Fruit fly (Drosophila melanogaster) whole organism, embryonic: Measurements from ENCODE around the gene Top3beta.

ENCODE experiments used
- CG10366 ChIP-seq: fragments of 200-800 bp; sonication (Bioruptor generic); IDR thresholded peaks from 2 replicates; pipeline ENCODE4 v1.3.6; 2022; ENCODE audit warnings: missing biosample characterization, missing genetic modification characterization
- CG11504 ChIP-seq: fragments of 200-800 bp; sonication (Bioruptor generic); optimal IDR thresholded peaks from 3 replicates; lab custom pipeline; 2019; ENCODE audit warnings: missing biosample characterization, mild to moderate bottlenecking, missing genetic modification characterization, moderate library complexity
- CG12104 ChIP-seq: fragments of 200-800 bp; sonication (Bioruptor generic); optimal IDR thresholded peaks from 3 replicates; lab custom pipeline; 2016; ENCODE audit warnings: missing biosample characterization, missing genetic modification characterization
- CG13424 ChIP-seq: fragments of 200-800 bp; sonication (Bioruptor generic); optimal IDR thresholded peaks from 2 replicates; lab custom pipeline; 2019; ENCODE audit warnings: missing biosample characterization, mild to moderate bottlenecking, missing genetic modification characterization, moderate library complexity
- CG15269 ChIP-seq: fragments of 200-800 bp; sonication (Bioruptor generic); optimal IDR thresholded peaks from 2 replicates; lab custom pipeline; 2018; ENCODE audit warnings: missing biosample characterization, mild to moderate bottlenecking, missing genetic modification characterization, moderate library complexity
- CG17612 ChIP-seq: fragments of 200-800 bp; sonication (Bioruptor generic); IDR thresholded peaks from 2 replicates; pipeline ENCODE4 v1.3.6; 2022; ENCODE audit warnings: missing biosample characterization, missing genetic modification characterization
- CG18262 ChIP-seq: fragments of 200-800 bp; optimal IDR thresholded peaks from 3 replicates; lab custom pipeline; 2019; ENCODE audit warnings: missing biosample characterization, mild to moderate bottlenecking, missing genetic modification characterization, moderate library complexity
- CG1832 ChIP-seq: fragments of 200-800 bp; sonication (Bioruptor generic); optimal IDR thresholded peaks from 2 replicates; lab custom pipeline; 2017; ENCODE audit warnings: missing biosample characterization, mild to moderate bottlenecking, missing genetic modification characterization, inconsistent platforms
- CG18476 ChIP-seq: fragments of 200-800 bp; sonication (Bioruptor generic); optimal IDR thresholded peaks from 2 replicates; lab custom pipeline; 2016; ENCODE audit warnings: missing biosample characterization, mild to moderate bottlenecking, missing genetic modification characterization
- CG18619 ChIP-seq: fragments of 200-800 bp; sonication (Bioruptor generic); optimal IDR thresholded peaks from 3 replicates; lab custom pipeline; 2017; ENCODE audit warnings: missing biosample characterization, mild to moderate bottlenecking, missing genetic modification characterization
- CG2678 ChIP-seq: fragments of 200-800 bp; sonication (Bioruptor generic); optimal IDR thresholded peaks from 3 replicates; lab custom pipeline; 2019; ENCODE audit warnings: missing biosample characterization, mild to moderate bottlenecking, missing genetic modification characterization, moderate library complexity
- CG3838 ChIP-seq: fragments of 200-800 bp; sonication (Bioruptor generic); optimal IDR thresholded peaks from 3 replicates; lab custom pipeline; 2016; ENCODE audit warnings: missing biosample characterization, missing genetic modification characterization
- CG7928 ChIP-seq: fragments of 200-800 bp; sonication (Bioruptor generic); optimal IDR thresholded peaks from 2 replicates; lab custom pipeline; 2017; ENCODE audit warnings: missing biosample characterization, mild to moderate bottlenecking, missing genetic modification characterization
- CG8281 ChIP-seq: fragments of 200-800 bp; sonication (Bioruptor generic); optimal IDR thresholded peaks from 2 replicates; lab custom pipeline; 2018; ENCODE audit warnings: missing biosample characterization, mild to moderate bottlenecking, missing genetic modification characterization, moderate library complexity
- D ChIP-seq, 2 experiments: fragments of 200-800 bp in 1 of 2; fragments of >200 bp in 1 of 2; sonication (Bioruptor generic) in 1 of 2; optimal IDR thresholded peaks; 2 replicates in 1 of 2; 3 replicates in 1 of 2; lab custom pipeline; 2017; ENCODE audit warnings: mild to moderate bottlenecking in 1 of 2, missing biosample characterization in 1 of 2, missing genetic modification characterization in 1 of 2, missing genetic modification reagents in 1 of 2
- Dip2 ChIP-seq: fragments of 200-800 bp; sonication (Bioruptor generic); IDR thresholded peaks from 2 replicates; pipeline ENCODE4 v1.3.6; 2022; ENCODE audit warnings: missing biosample characterization, missing genetic modification characterization
- HmgD ChIP-seq: fragments of 200-800 bp; sonication (Bioruptor generic); optimal IDR thresholded peaks from 3 replicates; lab custom pipeline; 2016; ENCODE audit warnings: missing biosample characterization, missing genetic modification characterization
- HmgZ ChIP-seq: fragments of 200-800 bp; sonication (Bioruptor generic); optimal IDR thresholded peaks from 2 replicates; lab custom pipeline; 2018; ENCODE audit warnings: missing biosample characterization, mild to moderate bottlenecking, missing genetic modification characterization
- Hr39 ChIP-seq: fragments of >200 bp; optimal IDR thresholded peaks from 2 replicates; lab custom pipeline; 2017
- Hsf ChIP-seq: fragments of 200-800 bp; sonication (Bioruptor generic); optimal IDR thresholded peaks from 3 replicates; lab custom pipeline; 2016; ENCODE audit warnings: missing biosample characterization, missing genetic modification characterization
- NFAT ChIP-seq: fragments of 200-800 bp; sonication (Bioruptor generic); IDR thresholded peaks from 2 replicates; pipeline ENCODE4 v1.3.6; 2022; ENCODE audit warnings: missing biosample characterization, missing genetic modification characterization
- NK7.1 ChIP-seq: fragments of 200-800 bp; sonication (Bioruptor generic); optimal IDR thresholded peaks from 3 replicates; lab custom pipeline; 2016; ENCODE audit warnings: missing biosample characterization, missing genetic modification characterization
- NfI ChIP-seq: fragments of 200-800 bp; sonication (Bioruptor generic); optimal IDR thresholded peaks from 3 replicates; lab custom pipeline; 2018; ENCODE audit warnings: missing biosample characterization, mild to moderate bottlenecking, missing genetic modification characterization, moderate library complexity
- Ptx1 ChIP-seq: fragments of 200-800 bp; sonication (Bioruptor generic); IDR thresholded peaks from 2 replicates; pipeline ENCODE4 v1.3.6; 2022; ENCODE audit warnings: missing biosample characterization, missing genetic modification characterization
- Rx ChIP-seq: fragments of 200-800 bp; sonication (Bioruptor generic); IDR thresholded peaks from 2 replicates; pipeline ENCODE4 v1.3.6; 2022; ENCODE audit warnings: missing biosample characterization, missing genetic modification characterization
- Sox102F ChIP-seq: fragments of 200-800 bp; sonication (Bioruptor generic); optimal IDR thresholded peaks from 2 replicates; lab custom pipeline; 2018; ENCODE audit warnings: missing biosample characterization, mild to moderate bottlenecking, missing genetic modification characterization, moderate library complexity
- aop ChIP-seq: fragments of 200-800 bp; sonication (Bioruptor generic); IDR thresholded peaks from 2 replicates; pipeline ENCODE4 v1.3.6; 2022; ENCODE audit warnings: missing biosample characterization, missing genetic modification characterization
- chinmo ChIP-seq: fragments of 200-800 bp; sonication (Bioruptor generic); IDR thresholded peaks from 4 replicates; pipeline ENCODE4 v1.3.6; 2022; ENCODE audit warnings: missing biosample characterization, missing genetic modification characterization; ENCODE audit not compliant: partially characterized antibody
- chm ChIP-seq: fragments of 200-800 bp; sonication (Bioruptor generic); IDR thresholded peaks from 2 replicates; pipeline ENCODE4 v1.3.6; 2022; ENCODE audit warnings: missing biosample characterization, missing genetic modification characterization
- crol ChIP-seq: fragments of 200-800 bp; sonication (Bioruptor generic); IDR thresholded peaks from 2 replicates; pipeline ENCODE4 v1.3.6; 2022; ENCODE audit warnings: missing biosample characterization, missing genetic modification characterization
- dmrt99B ChIP-seq: fragments of 200-800 bp; sonication (Bioruptor generic); optimal IDR thresholded peaks from 2 replicates; lab custom pipeline; 2018; ENCODE audit warnings: missing biosample characterization, mild to moderate bottlenecking, missing genetic modification characterization, moderate library complexity
- dpn ChIP-seq, 2 experiments: fragments of 200-800 bp; sonication (Bioruptor generic); optimal IDR thresholded peaks; 3 replicates each; lab custom pipeline; 2016; ENCODE audit warnings: missing biosample characterization in 2 of 2, missing genetic modification characterization in 2 of 2
- dysf ChIP-seq: fragments of 200-800 bp; sonication (Bioruptor generic); IDR thresholded peaks from 3 replicates; pipeline ENCODE4 v1.3.6; 2022; ENCODE audit warnings: missing biosample characterization, missing genetic modification characterization
- ewg ChIP-seq: fragments of 200-800 bp; sonication (Bioruptor generic); optimal IDR thresholded peaks from 3 replicates; lab custom pipeline; 2017; ENCODE audit warnings: mild to moderate bottlenecking, missing biosample characterization, missing genetic modification reagents, missing genetic modification characterization
- fd96Cb ChIP-seq: fragments of 200-800 bp; sonication (Bioruptor generic); optimal IDR thresholded peaks from 2 replicates; lab custom pipeline; 2018; ENCODE audit warnings: missing biosample characterization, mild to moderate bottlenecking, missing genetic modification characterization, moderate library complexity
- gem ChIP-seq: fragments of 200-800 bp; sonication (Bioruptor generic); optimal IDR thresholded peaks from 2 replicates; lab custom pipeline; 2019; ENCODE audit warnings: missing biosample characterization, mild to moderate bottlenecking, missing genetic modification characterization, moderate library complexity
- grau ChIP-seq: fragments of 200-800 bp; optimal IDR thresholded peaks from 3 replicates; lab custom pipeline; 2019; ENCODE audit warnings: missing biosample characterization, mild to moderate bottlenecking, missing genetic modification characterization, moderate library complexity
- gro ChIP-seq: fragments of 200-800 bp; sonication (Bioruptor generic); optimal IDR thresholded peaks from 2 replicates; lab custom pipeline; 2016; ENCODE audit warnings: missing biosample characterization, missing genetic modification characterization
- gt ChIP-seq: fragments of 200-800 bp; sonication (Bioruptor generic); IDR thresholded peaks from 2 replicates; pipeline ENCODE4 v1.3.6; 2022; ENCODE audit warnings: missing biosample characterization, missing genetic modification characterization
- ind ChIP-seq: fragments of 200-800 bp; sonication (Bioruptor generic); optimal IDR thresholded peaks from 3 replicates; lab custom pipeline; 2016; ENCODE audit warnings: missing biosample characterization, missing genetic modification characterization
- nmo ChIP-seq: fragments of 200-800 bp; sonication (Bioruptor generic); optimal IDR thresholded peaks from 2 replicates; lab custom pipeline; 2018; ENCODE audit warnings: missing biosample characterization, mild to moderate bottlenecking, missing genetic modification characterization, moderate library complexity
- phol ChIP-seq: fragments of 200-800 bp; sonication (Bioruptor generic); optimal IDR thresholded peaks from 3 replicates; lab custom pipeline; 2018; ENCODE audit warnings: missing biosample characterization, mild to moderate bottlenecking, missing genetic modification characterization, moderate library complexity
- pnt ChIP-seq: fragments of 200-800 bp; sonication (Bioruptor generic); optimal IDR thresholded peaks from 3 replicates; lab custom pipeline; 2016; ENCODE audit warnings: missing biosample characterization, missing genetic modification characterization
- rib ChIP-seq: fragments of 200-800 bp; sonication (Bioruptor generic); IDR thresholded peaks from 2 replicates; pipeline ENCODE4 v1.3.6; 2022; ENCODE audit warnings: missing biosample characterization, missing genetic modification characterization
- seq ChIP-seq: fragments of 200-800 bp; sonication (Bioruptor generic); IDR thresholded peaks from 2 replicates; pipeline ENCODE4 v1.3.6; 2022; ENCODE audit warnings: missing biosample characterization, missing genetic modification characterization
- tgo ChIP-seq: fragments of 200-800 bp; sonication (Bioruptor generic); IDR thresholded peaks from 3 replicates; pipeline ENCODE4 v1.3.6; 2022; ENCODE audit warnings: missing biosample characterization, missing genetic modification characterization
- vfl ChIP-seq: fragments of 200-800 bp; sonication (Bioruptor generic); optimal IDR thresholded peaks from 2 replicates; lab custom pipeline; 2016; ENCODE audit warnings: missing biosample characterization, missing genetic modification characterization
- wdn ChIP-seq: fragments of 200-800 bp; sonication (Bioruptor generic); IDR thresholded peaks from 2 replicates; pipeline ENCODE4 v1.3.6; 2022; ENCODE audit warnings: missing biosample characterization, missing genetic modification characterization

The Top3beta gene

DNA sequence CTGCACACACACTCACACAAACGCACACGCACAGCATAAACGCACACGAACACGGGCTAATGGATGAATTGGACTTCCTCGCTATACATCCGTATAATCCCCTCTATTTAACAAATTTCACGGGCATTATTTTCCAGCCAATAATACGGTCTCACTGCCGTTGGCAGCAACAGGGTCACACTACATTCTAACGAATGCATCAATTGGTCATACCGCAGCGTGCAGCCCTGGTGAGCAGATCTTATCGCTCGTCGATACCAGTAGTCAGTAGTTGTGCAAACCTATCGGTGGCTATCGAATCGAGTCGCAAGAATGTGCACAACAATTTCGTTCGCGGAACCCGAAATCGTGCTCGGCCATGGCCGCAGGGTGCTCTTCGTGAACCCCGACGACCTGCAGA is at the start of gene Top3beta, which contains the start of gene wuho (continued):
- peak; percentile 74 for TF ChIP-seq D (optimal IDR thresholded peaks at IDR 0.05; lab: Kevin White, UChicago)
- no peak for TF ChIP-seq D (GFP tag; optimal IDR thresholded peaks at IDR 0.05; lab: Kevin White, UChicago)
- TF ChIP-seq NfI (GFP tag; lab: Kevin White, UChicago), result peak; percentile 33
- no peak for TF ChIP-seq Rx (GFP tag; lab: Robert Waterston, UW)
- no peak for TF ChIP-seq aop
- TF ChIP-seq NK7.1 (GFP tag; lab: Kevin White, UChicago), result no peak
- no peak for TF ChIP-seq tgo (GFP tag; lab: Robert Waterston, UW)
- no peak for TF ChIP-seq pnt
- peak; percentile 56 for TF ChIP-seq phol (tag; lab: Kevin White, UChicago)
- no peak for TF ChIP-seq CG8281
- no peak for TF ChIP-seq gt (GFP tag; lab: Robert Waterston, UW)
- TF ChIP-seq CG18619 (GFP tag; lab: Kevin White, UChicago), result no peak
- TF ChIP-seq CG7928, result peak; percentile 97
- TF ChIP-seq CG12104, result no peak
- no peak for TF ChIP-seq CG3838 (GFP tag; lab: Kevin White, UChicago)
- TF ChIP-seq seq (GFP tag; lab: Robert Waterston, UW), result no peak
- TF ChIP-seq Hsf, result peak; percentile 39
- TF ChIP-seq HmgD, result peak; percentile 92
- no peak for TF ChIP-seq Hr39 (lab: Kevin White, UChicago)
- no peak for TF ChIP-seq rib
- TF ChIP-seq chm (GFP tag; lab: Robert Waterston, UW), result peak; percentile 28; the same call in 1 of the 2 replicates
- TF ChIP-seq CG18262 (tag; lab: Kevin White, UChicago), result no peak
- peak; percentile 48 for TF ChIP-seq gro (GFP tag; lab: Kevin White, UChicago)
- TF ChIP-seq dpn (GFP tag; optimal IDR thresholded peaks at IDR 0.05; lab: Kevin White, UChicago), result peak; percentile 51 to 60
- no peak for TF ChIP-seq vfl (GFP tag; lab: Kevin White, UChicago)

DNA sequence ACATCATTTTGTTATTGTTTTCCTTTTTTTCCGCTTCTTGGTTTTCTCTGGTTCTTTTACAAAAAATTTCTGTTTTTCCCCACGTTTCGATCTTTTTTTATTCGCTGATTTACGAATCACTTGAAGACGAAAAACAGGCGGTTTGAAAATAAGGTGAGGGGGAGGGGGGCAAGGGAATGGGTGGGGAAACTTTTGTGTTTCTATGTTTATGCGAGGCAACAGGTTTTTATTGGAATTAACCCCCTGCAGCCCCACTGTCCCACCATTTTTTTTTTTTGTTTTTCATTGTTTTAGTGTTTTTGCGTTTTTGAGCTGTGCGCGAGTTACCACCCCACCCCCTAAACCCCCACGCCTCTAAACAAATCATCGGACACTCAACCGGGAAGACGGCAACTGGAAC is 47.2 kb upstream of the Top3beta start:
- TF ChIP-seq NFAT (GFP tag; lab: Robert Waterston, UW), result 0 out of 2 replicates have a peak, but pooled peaks have one; percentile 5
- TF ChIP-seq chinmo, result peak; percentile 58; the same call in 1 of the 4 replicates
- no peak for TF ChIP-seq ind (GFP tag; lab: Kevin White, UChicago)
- peak; percentile 64 for TF ChIP-seq crol (GFP tag; lab: Robert Waterston, UW)
- TF ChIP-seq Dip2 (GFP tag; lab: Robert Waterston, UW), result no peak
- TF ChIP-seq CG15269 (tag; lab: Kevin White, UChicago), result no peak
- no peak for TF ChIP-seq HmgZ

DNA sequence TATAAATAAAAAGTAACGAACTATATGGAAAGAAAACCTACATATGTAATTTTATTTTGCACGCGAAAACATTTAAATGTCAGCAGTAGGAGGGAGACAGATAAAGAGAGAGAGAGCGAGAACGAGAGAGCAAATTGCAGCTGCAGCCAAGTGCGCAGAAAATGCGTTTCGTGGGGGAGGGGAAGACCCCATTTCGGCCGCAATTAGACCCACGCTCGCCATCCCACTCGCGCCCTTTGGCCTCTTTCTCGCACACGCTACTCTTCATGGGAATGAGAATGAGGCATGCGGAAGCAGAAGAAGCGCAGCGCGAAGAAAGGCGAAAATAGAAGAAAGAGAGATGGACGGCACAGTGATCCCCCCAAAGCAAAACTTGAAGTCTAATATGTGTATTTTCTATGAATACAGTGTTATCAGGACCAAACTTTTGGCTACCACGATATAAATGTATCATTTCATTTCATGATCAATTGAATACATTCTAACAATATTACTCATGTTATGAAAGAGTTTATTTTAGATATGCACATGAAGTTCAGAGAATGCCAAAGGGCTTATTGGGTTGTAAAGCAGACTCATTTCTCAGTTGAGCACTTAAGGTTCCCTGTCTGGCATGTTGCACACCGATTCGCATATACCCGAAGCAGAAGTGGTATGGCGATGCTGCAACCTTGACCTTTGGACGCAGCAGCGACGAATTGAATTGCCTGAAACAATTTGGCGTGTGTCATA is 45.4 kb upstream of the Top3beta start:
- peak; percentile 22 for TF ChIP-seq Sox102F
- peak; percentile 9 for TF ChIP-seq nmo (GFP tag; lab: Kevin White, UChicago)
- peak; percentile 2 for TF ChIP-seq phol (tag; lab: Kevin White, UChicago)
- peak; percentile 26 for TF ChIP-seq CG13424 (tag; lab: Kevin White, UChicago)
- 0 out of 2 replicates have a peak, but pooled peaks have one; percentile 34 for TF ChIP-seq Ptx1
- peak; percentile 31 for TF ChIP-seq gem (tag; lab: Kevin White, UChicago)
- TF ChIP-seq wdn (GFP tag; lab: Robert Waterston, UW), result no peak
- no peak for TF ChIP-seq CG17612
- TF ChIP-seq CG10366 (GFP tag; lab: Robert Waterston, UW), result no peak
- TF ChIP-seq CG18476 (GFP tag; lab: Kevin White, UChicago), result no peak
- TF ChIP-seq CG11504 (tag; lab: Kevin White, UChicago), result peak; percentile 26
- peak; percentile 53 for TF ChIP-seq grau
- peak; percentile 17 for TF ChIP-seq CG1832 (GFP tag; lab: Kevin White, UChicago)
- peak; percentile 6 for TF ChIP-seq CG2678 (tag; lab: Kevin White, UChicago)
- TF ChIP-seq dmrt99B (tag; lab: Kevin White, UChicago), result peak; percentile 28
- no peak for TF ChIP-seq ewg (GFP tag; lab: Kevin White, UChicago)
- TF ChIP-seq fd96Cb (tag; lab: Kevin White, UChicago), result no peak
- TF ChIP-seq dysf, result 0 out of 3 replicates have a peak, but pooled peaks have one; percentile 16
